Fruit fly (Drosophila melanogaster): ENCODE data around the gene CG6333.

CG6333 gene

DNA sequence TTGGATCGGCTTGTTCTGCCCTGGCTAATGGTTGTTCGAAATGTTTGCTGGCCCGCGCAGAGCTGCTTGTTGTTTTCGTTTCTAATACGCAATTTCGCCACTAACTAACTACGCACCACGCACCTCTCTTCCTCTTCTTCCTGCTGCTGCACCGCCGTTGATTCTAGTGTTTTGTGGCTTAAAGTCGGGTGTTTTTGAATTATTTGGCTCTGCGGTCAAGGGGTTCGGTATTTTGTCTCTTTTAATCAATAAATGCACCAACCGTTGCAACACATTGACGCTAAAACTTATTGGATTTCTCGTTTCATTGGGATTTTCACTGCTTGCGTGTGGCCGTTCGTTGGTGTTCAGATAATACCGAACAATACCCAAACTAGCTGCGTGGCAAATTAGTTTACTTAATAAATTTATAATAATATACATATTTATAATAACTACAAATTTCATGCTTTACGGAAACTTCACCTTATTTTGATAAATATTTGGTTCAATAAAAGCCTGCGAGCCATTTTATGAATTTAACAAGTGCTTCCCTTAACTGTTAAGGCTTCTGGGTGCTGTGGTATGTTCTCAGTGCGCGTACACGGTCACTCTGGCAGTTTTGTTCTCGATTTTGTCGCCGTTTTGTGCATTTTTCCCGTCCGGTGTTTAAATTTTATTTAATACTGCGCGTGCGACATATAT lies 43.6 kb upstream of the CG6333 start, which contains the start of the genes Edc3 and Nedd4 (continued):
- no peak for TF ChIP-seq Hr78 (GFP tag; optimal IDR thresholded peaks at IDR 0.05)
- TF ChIP-seq ap (GFP tag; IDR thresholded peaks at IDR 0.05): no peak
- no peak for TF ChIP-seq ato (GFP tag; IDR thresholded peaks at IDR 0.05; ENCODE audit: partially characterized antibody)
- no peak for TF ChIP-seq kay (GFP tag; optimal IDR thresholded peaks at IDR 0.05)
- no peak for TF ChIP-seq fd96Cb (tag; optimal IDR thresholded peaks at IDR 0.05)
- TF ChIP-seq mam (GFP tag; optimal IDR thresholded peaks at IDR 0.05): no peak
- peak in 1 of 2 experiments; percentile 69 for TF ChIP-seq insv (GFP tag; optimal IDR thresholded peaks at IDR 0.05)
- no peak for TF ChIP-seq Nf-YB (GFP tag; optimal IDR thresholded peaks at IDR 0.05)
- TF ChIP-seq Mad (GFP tag; optimal IDR thresholded peaks at IDR 0.05): no peak
- no peak for TF ChIP-seq CG17612 (GFP tag; IDR thresholded peaks at IDR 0.05)
- TF ChIP-seq CG2199 (GFP tag; IDR thresholded peaks at IDR 0.05): no peak
- TF ChIP-seq CG2129 (GFP tag; IDR thresholded peaks at IDR 0.05; ENCODE audit: partially characterized antibody): no peak
- TF ChIP-seq Dip3 (GFP tag; optimal IDR thresholded peaks at IDR 0.05): no peak
- TF ChIP-seq CG15601 (tag; optimal IDR thresholded peaks at IDR 0.05): peak; percentile 51
- TF ChIP-seq tio (GFP tag; optimal IDR thresholded peaks at IDR 0.05): no peak
- TF ChIP-seq inv (GFP tag; IDR thresholded peaks at IDR 0.05; ENCODE audit: partially characterized antibody): no peak
- no peak for TF ChIP-seq CG1529 (GFP tag; optimal IDR thresholded peaks at IDR 0.05)
- peak; percentile 39 for TF ChIP-seq CG3281 (GFP tag; optimal IDR thresholded peaks at IDR 0.05)
- TF ChIP-seq ab (GFP tag; optimal IDR thresholded peaks at IDR 0.05): no peak
- no peak for TF ChIP-seq Dll (GFP tag; IDR thresholded peaks at IDR 0.05; ENCODE audit: partially characterized antibody)
- TF ChIP-seq CG10147 (GFP tag; optimal IDR thresholded peaks at IDR 0.05): peak; percentile 46
- no peak for TF ChIP-seq pfk (GFP tag; optimal IDR thresholded peaks at IDR 0.05)
- TF ChIP-seq nerfin-1 (tag; optimal IDR thresholded peaks at IDR 0.05): peak; percentile 2
- TF ChIP-seq Chrac-16 (GFP tag; optimal IDR thresholded peaks at IDR 0.05): no peak
- no peak for TF ChIP-seq CG14860 (GFP tag; IDR thresholded peaks at IDR 0.05; ENCODE audit: partially characterized antibody)
- TF ChIP-seq CG5953 (GFP tag; IDR thresholded peaks at IDR 0.05): no peak
- TF ChIP-seq ttk (GFP tag; IDR thresholded peaks at IDR 0.05): no peak
- TF ChIP-seq h (optimal IDR thresholded peaks at IDR 0.05): no peak
- TF ChIP-seq Side (GFP tag; optimal IDR thresholded peaks at IDR 0.05): no peak
- TF ChIP-seq fu2 (GFP tag; optimal IDR thresholded peaks at IDR 0.05): no peak
- TF ChIP-seq CG8388 (GFP tag; optimal IDR thresholded peaks at IDR 0.05): no peak
- no peak for TF ChIP-seq CG11093 (GFP tag; IDR thresholded peaks at IDR 0.05)
- no peak for TF ChIP-seq jigr1 (GFP tag; IDR thresholded peaks at IDR 0.05)
- TF ChIP-seq CG13624 (GFP tag; optimal IDR thresholded peaks at IDR 0.05): peak; percentile 93
- TF ChIP-seq dmrt11E (tag; optimal IDR thresholded peaks at IDR 0.05): peak; percentile 22
- TF ChIP-seq CG8924 (tag; optimal IDR thresholded peaks at IDR 0.05): peak; percentile 65
- no peak for TF ChIP-seq Ets97D (GFP tag; optimal IDR thresholded peaks at IDR 0.05)
- TF ChIP-seq Myb (GFP tag; optimal IDR thresholded peaks at IDR 0.05): no peak
- no peak for TF ChIP-seq Eip74EF (GFP tag; optimal IDR thresholded peaks at IDR 0.05)
- TF ChIP-seq CG12391 (tag; optimal IDR thresholded peaks at IDR 0.05): peak; percentile 59
- TF ChIP-seq Pdp1 (GFP tag; optimal IDR thresholded peaks at IDR 0.05): no peak
- no peak for TF ChIP-seq CG12155 (GFP tag; optimal IDR thresholded peaks at IDR 0.05)
- no peak for TF ChIP-seq CG10462 (GFP tag; optimal IDR thresholded peaks at IDR 0.05)
- TF ChIP-seq dimm (GFP tag; IDR thresholded peaks at IDR 0.05): no peak
- no peak for TF ChIP-seq prd (optimal IDR thresholded peaks at IDR 0.05)
- no peak for TF ChIP-seq prd (GFP tag; IDR thresholded peaks at IDR 0.05)
- no peak for TF ChIP-seq exex (tag; optimal IDR thresholded peaks at IDR 0.05)
- no peak for TF ChIP-seq CG4707 (GFP tag; optimal IDR thresholded peaks at IDR 0.05)
- no peak for TF ChIP-seq CkIIα-i1 (GFP tag; IDR thresholded peaks at IDR 0.05)
- TF ChIP-seq CG13894 (tag; optimal IDR thresholded peaks at IDR 0.05): no peak

Data from whole organism, embryonic.